Fruit fly (Drosophila melanogaster) whole organism, embryonic: Measurements from ENCODE around the gene CG42494.

ENCODE experiments used
- ATbp ChIP-seq: fragments of 200-800 bp; sonication (Bioruptor generic); optimal IDR thresholded peaks from 2 replicates; lab custom pipeline; 2017; ENCODE audit warnings: missing biosample characterization, mild to moderate bottlenecking, missing genetic modification characterization, missing genetic modification reagents
- BtbVII ChIP-seq: fragments of 200-800 bp; sonication (Bioruptor generic); optimal IDR thresholded peaks from 3 replicates; lab custom pipeline; 2017; ENCODE audit warnings: missing biosample characterization, mild to moderate bottlenecking, missing genetic modification characterization
- CG1024 ChIP-seq: fragments of 200-800 bp; sonication (Bioruptor generic); IDR thresholded peaks from 2 replicates; pipeline ENCODE4 v1.3.6; 2022; ENCODE audit warnings: missing biosample characterization, missing genetic modification characterization
- CG10267 ChIP-seq: fragments of 200-800 bp; sonication (Bioruptor generic); optimal IDR thresholded peaks from 2 replicates; lab custom pipeline; 2018; ENCODE audit warnings: missing biosample characterization, mild to moderate bottlenecking, missing genetic modification characterization, moderate library complexity
- CG11085 ChIP-seq: fragments of 200-800 bp; sonication (Bioruptor generic); IDR thresholded peaks from 2 replicates; pipeline ENCODE4 v1.3.6; 2022; ENCODE audit warnings: missing biosample characterization, missing genetic modification characterization
- CG11504 ChIP-seq: fragments of 200-800 bp; sonication (Bioruptor generic); optimal IDR thresholded peaks from 3 replicates; lab custom pipeline; 2019; ENCODE audit warnings: missing biosample characterization, mild to moderate bottlenecking, missing genetic modification characterization, moderate library complexity
- CG11560 ChIP-seq: fragments of 200-800 bp; sonication (Bioruptor generic); IDR thresholded peaks from 3 replicates; pipeline ENCODE4 v1.3.6; 2022; ENCODE audit warnings: missing biosample characterization, missing genetic modification characterization
- CG12236 ChIP-seq: fragments of 200-800 bp; sonication (Bioruptor generic); optimal IDR thresholded peaks from 2 replicates; lab custom pipeline; 2016; ENCODE audit warnings: missing biosample characterization, missing genetic modification characterization
- CG12299 ChIP-seq: fragments of 200-800 bp; sonication (Bioruptor generic); optimal IDR thresholded peaks from 2 replicates; lab custom pipeline; 2018; ENCODE audit warnings: missing biosample characterization, mild to moderate bottlenecking, missing genetic modification characterization
- CG17385 ChIP-seq: fragments of 200-800 bp; sonication (Bioruptor generic); optimal IDR thresholded peaks from 3 replicates; lab custom pipeline; 2018; ENCODE audit warnings: missing biosample characterization, mild to moderate bottlenecking, missing genetic modification characterization
- CG2120 ChIP-seq: fragments of 200-800 bp; sonication (Bioruptor generic); optimal IDR thresholded peaks from 3 replicates; lab custom pipeline; 2016; ENCODE audit warnings: missing biosample characterization, missing genetic modification characterization
- CG2678 ChIP-seq: fragments of 200-800 bp; sonication (Bioruptor generic); optimal IDR thresholded peaks from 3 replicates; lab custom pipeline; 2019; ENCODE audit warnings: missing biosample characterization, mild to moderate bottlenecking, missing genetic modification characterization, moderate library complexity
- CG30020 ChIP-seq: fragments of 200-800 bp; optimal IDR thresholded peaks from 2 replicates; lab custom pipeline; 2019; ENCODE audit warnings: missing biosample characterization, mild to moderate bottlenecking, missing genetic modification characterization, moderate library complexity
- CG31365 ChIP-seq: fragments of 200-800 bp; sonication (Bioruptor generic); optimal IDR thresholded peaks from 2 replicates; lab custom pipeline; 2018; ENCODE audit warnings: missing biosample characterization, mild to moderate bottlenecking, missing genetic modification characterization
- CG33557 ChIP-seq: fragments of 200-800 bp; sonication (Bioruptor generic); optimal IDR thresholded peaks from 2 replicates; lab custom pipeline; 2019; ENCODE audit warnings: missing biosample characterization, mild to moderate bottlenecking, missing genetic modification characterization, moderate library complexity
- CG4328 ChIP-seq: fragments of 200-800 bp; sonication (Bioruptor generic); optimal IDR thresholded peaks from 3 replicates; lab custom pipeline; 2017; ENCODE audit warnings: missing biosample characterization, missing genetic modification reagents, missing genetic modification characterization
- CG4404 ChIP-seq: fragments of 200-800 bp; sonication (Bioruptor generic); IDR thresholded peaks from 2 replicates; pipeline ENCODE4 v1.3.6; 2022; ENCODE audit warnings: missing biosample characterization, missing genetic modification characterization
- CG5953 ChIP-seq: fragments of 200-800 bp; sonication (Bioruptor generic); IDR thresholded peaks from 2 replicates; pipeline ENCODE4 v1.3.6; 2022; ENCODE audit warnings: missing biosample characterization, missing genetic modification characterization
- CG6791 ChIP-seq: fragments of 200-800 bp; sonication (Bioruptor generic); IDR thresholded peaks from 3 replicates; pipeline ENCODE4 v1.3.6; 2022; ENCODE audit warnings: missing biosample characterization, missing genetic modification characterization; ENCODE audit not compliant: partially characterized antibody
- CG9215 ChIP-seq: fragments of 200-800 bp; sonication (Bioruptor generic); IDR thresholded peaks from 2 replicates; pipeline ENCODE4 v1.3.6; 2022; ENCODE audit warnings: missing biosample characterization, missing genetic modification characterization
- CHES-1-like ChIP-seq: fragments of 200-800 bp; sonication (Bioruptor generic); optimal IDR thresholded peaks from 2 replicates; lab custom pipeline; 2016; ENCODE audit warnings: missing biosample characterization, missing genetic modification characterization
- D19A ChIP-seq: fragments of 200-800 bp; optimal IDR thresholded peaks from 3 replicates; lab custom pipeline; 2019; ENCODE audit warnings: missing biosample characterization, mild to moderate bottlenecking, missing genetic modification characterization, moderate library complexity
- Dip2 ChIP-seq: fragments of 200-800 bp; sonication (Bioruptor generic); IDR thresholded peaks from 2 replicates; pipeline ENCODE4 v1.3.6; 2022; ENCODE audit warnings: missing biosample characterization, missing genetic modification characterization
- Dp ChIP-seq: fragments of 200-800 bp; sonication (Bioruptor generic); optimal IDR thresholded peaks from 2 replicates; lab custom pipeline; 2018; ENCODE audit warnings: missing biosample characterization, mild to moderate bottlenecking, missing genetic modification characterization, moderate library complexity
- Fer3 ChIP-seq: fragments of 200-800 bp; sonication (Bioruptor generic); optimal IDR thresholded peaks from 2 replicates; lab custom pipeline; 2018; ENCODE audit warnings: missing biosample characterization, mild to moderate bottlenecking, missing genetic modification characterization, moderate library complexity
- Gsc ChIP-seq: fragments of 200-800 bp; sonication (Bioruptor generic); IDR thresholded peaks from 2 replicates; pipeline ENCODE4 v1.3.6; 2022; ENCODE audit warnings: missing biosample characterization, missing genetic modification characterization
- Hey ChIP-seq: fragments of 200-800 bp; sonication (Bioruptor generic); optimal IDR thresholded peaks from 3 replicates; lab custom pipeline; 2018; ENCODE audit warnings: missing biosample characterization, mild to moderate bottlenecking, missing genetic modification characterization
- Hmx ChIP-seq: fragments of 200-800 bp; sonication (Bioruptor generic); optimal IDR thresholded peaks from 2 replicates; lab custom pipeline; 2016; ENCODE audit warnings: missing biosample characterization, missing genetic modification characterization
- Myb ChIP-seq: fragments of 200-800 bp; sonication (Bioruptor generic); optimal IDR thresholded peaks from 2 replicates; lab custom pipeline; 2016; ENCODE audit warnings: missing biosample characterization, missing genetic modification characterization
- NC2α ChIP-seq: fragments of 200-800 bp; sonication (Bioruptor generic); optimal IDR thresholded peaks from 2 replicates; lab custom pipeline; 2016; ENCODE audit warnings: missing biosample characterization, missing genetic modification characterization
- NfI ChIP-seq: fragments of 200-800 bp; sonication (Bioruptor generic); optimal IDR thresholded peaks from 3 replicates; lab custom pipeline; 2018; ENCODE audit warnings: missing biosample characterization, mild to moderate bottlenecking, missing genetic modification characterization, moderate library complexity
- Oli ChIP-seq: fragments of 200-800 bp; sonication (Bioruptor generic); optimal IDR thresholded peaks from 2 replicates; lab custom pipeline; 2018; ENCODE audit warnings: missing biosample characterization, mild to moderate bottlenecking, missing genetic modification characterization, moderate library complexity
- Spps ChIP-seq: fragments of 200-800 bp; sonication (Bioruptor generic); optimal IDR thresholded peaks from 2 replicates; lab custom pipeline; 2018; ENCODE audit warnings: missing biosample characterization, mild to moderate bottlenecking, missing genetic modification characterization
- Tbp ChIP-seq: fragments of >200 bp; optimal IDR thresholded peaks from 2 replicates; lab custom pipeline; 2018; ENCODE audit warnings: missing biosample characterization, missing genetic modification characterization
- ara ChIP-seq: fragments of 200-800 bp; sonication (Bioruptor generic); IDR thresholded peaks from 2 replicates; pipeline ENCODE4 v1.3.6; 2022; ENCODE audit warnings: missing biosample characterization, missing genetic modification characterization
- ato ChIP-seq: fragments of 200-800 bp; sonication (Bioruptor generic); IDR thresholded peaks from 2 replicates; pipeline ENCODE4 v1.3.6; 2022; ENCODE audit warnings: missing biosample characterization, missing genetic modification characterization; ENCODE audit not compliant: partially characterized antibody
- cato ChIP-seq: fragments of 200-800 bp; sonication (Bioruptor generic); optimal IDR thresholded peaks from 2 replicates; lab custom pipeline; 2016; ENCODE audit warnings: missing biosample characterization, missing genetic modification characterization, borderline replicate concordance
- ems ChIP-seq: fragments of 200-800 bp; sonication (Bioruptor generic); optimal IDR thresholded peaks from 3 replicates; lab custom pipeline; 2016; ENCODE audit warnings: missing biosample characterization, missing genetic modification characterization
- fd64A ChIP-seq: fragments of 200-800 bp; sonication (Bioruptor generic); optimal IDR thresholded peaks from 3 replicates; lab custom pipeline; 2018; ENCODE audit warnings: missing biosample characterization, mild to moderate bottlenecking, missing genetic modification characterization
- gcm ChIP-seq: fragments of 200-800 bp; sonication (Bioruptor generic); optimal IDR thresholded peaks from 2 replicates; lab custom pipeline; 2019; ENCODE audit warnings: missing biosample characterization, mild to moderate bottlenecking, missing genetic modification characterization, moderate library complexity
- gro ChIP-seq: fragments of 200-800 bp; sonication (Bioruptor generic); optimal IDR thresholded peaks from 2 replicates; lab custom pipeline; 2016; ENCODE audit warnings: missing biosample characterization, missing genetic modification characterization
- hb ChIP-seq: fragments of 200-800 bp; sonication (Bioruptor generic); IDR thresholded peaks from 3 replicates; pipeline ENCODE4 v1.3.6; 2022; ENCODE audit warnings: missing biosample characterization, missing genetic modification characterization; ENCODE audit not compliant: partially characterized antibody
- inv ChIP-seq: fragments of 200-800 bp; sonication (Bioruptor generic); IDR thresholded peaks from 2 replicates; pipeline ENCODE4 v1.3.6; 2022; ENCODE audit warnings: missing biosample characterization, missing genetic modification characterization; ENCODE audit not compliant: partially characterized antibody
- kah ChIP-seq: fragments of 200-800 bp; sonication (Bioruptor generic); optimal IDR thresholded peaks from 2 replicates; lab custom pipeline; 2018; ENCODE audit warnings: missing biosample characterization, mild to moderate bottlenecking, missing genetic modification characterization
- kay ChIP-seq: fragments of 200-800 bp; sonication (Bioruptor generic); optimal IDR thresholded peaks from 2 replicates; lab custom pipeline; 2016; ENCODE audit warnings: missing biosample characterization, missing genetic modification characterization
- pan ChIP-seq, 4 experiments: fragments of >200 bp in 3 of 4; fragments of 200-800 bp in 1 of 4; sonication (Bioruptor generic) in 1 of 4; optimal IDR thresholded peaks in 3 of 4; IDR thresholded peaks in 1 of 4; 2 replicates each; pipeline versions ENCODE4 v1.3.6 to Lab custom; 2017 to 2022; ENCODE audit warnings: missing biosample characterization in 2 of 4, missing genetic modification characterization in 2 of 4, mixed read lengths in 1 of 4
- run ChIP-seq: fragments of 200-800 bp; sonication (Bioruptor generic); optimal IDR thresholded peaks from 3 replicates; lab custom pipeline; 2018; ENCODE audit warnings: missing biosample characterization, mild to moderate bottlenecking, missing genetic modification characterization
- tna ChIP-seq: fragments of 200-800 bp; sonication (Bioruptor generic); IDR thresholded peaks from 2 replicates; pipeline ENCODE4 v1.3.6; 2022; ENCODE audit warnings: missing biosample characterization, missing genetic modification characterization; ENCODE audit not compliant: partially characterized antibody
- twi ChIP-seq: fragments of 200-800 bp; optimal IDR thresholded peaks from 2 replicates; lab custom pipeline; 2019; ENCODE audit warnings: missing biosample characterization, mild to moderate bottlenecking, missing genetic modification characterization, moderate library complexity
- zen ChIP-seq: fragments of 200-800 bp; sonication (Bioruptor generic); optimal IDR thresholded peaks from 3 replicates; lab custom pipeline; 2018; ENCODE audit warnings: missing biosample characterization, mild to moderate bottlenecking, missing genetic modification characterization, moderate library complexity

CG42494 gene

DNA sequence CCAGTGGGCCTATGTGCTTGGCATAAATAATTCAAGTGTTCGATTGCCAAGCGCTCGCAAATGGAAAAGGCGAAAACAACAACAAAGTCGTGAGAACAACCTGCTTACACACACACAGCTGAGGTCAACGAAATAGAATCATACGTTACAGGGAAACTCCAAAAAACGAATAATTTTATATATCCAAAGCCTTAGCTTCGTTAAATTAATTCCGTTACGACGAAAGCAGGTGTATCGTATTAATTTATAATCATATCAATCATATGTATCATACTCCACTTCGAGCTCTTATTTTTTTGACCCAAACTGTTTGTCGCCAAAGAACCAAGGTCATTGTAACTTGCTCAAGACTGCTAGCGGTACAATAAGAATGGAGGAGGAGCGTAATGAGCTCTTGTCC, 4.7 kb upstream of the CG42494 start (continued):
- TF ChIP-seq Tbp (GFP tag; lab: Kevin White, UChicago) = no peak
- peak; percentile 29; the same call in 1 of the 2 replicates for TF ChIP-seq CG5953 (GFP tag; lab: Robert Waterston, UW)
- TF ChIP-seq CG12299 = peak; percentile 66
- TF ChIP-seq kay (GFP tag; lab: Kevin White, UChicago) = peak; percentile 74
- TF ChIP-seq gcm (GFP tag; lab: Kevin White, UChicago) = no peak
- TF ChIP-seq Spps (tag; lab: Kevin White, UChicago) = peak; percentile 86
- TF ChIP-seq NC2α (GFP tag; lab: Kevin White, UChicago) = peak; percentile 53
- TF ChIP-seq CG4404 (GFP tag; lab: Robert Waterston, UW) = peak; percentile 74
- TF ChIP-seq CG31365 (tag; lab: Kevin White, UChicago) = peak; percentile 72
- TF ChIP-seq Fer3 (tag; lab: Kevin White, UChicago) = peak; percentile 89
- TF ChIP-seq CG4328 (GFP tag; lab: Kevin White, UChicago) = peak; percentile 48
- TF ChIP-seq Dip2 (GFP tag; lab: Robert Waterston, UW) = no peak
- peak; percentile 81 for TF ChIP-seq CG9215 (GFP tag; lab: Robert Waterston, UW)
- TF ChIP-seq CG30020 = no peak
- no peak for TF ChIP-seq inv (GFP tag; lab: Robert Waterston, UW)
- TF ChIP-seq CG11560 (tag; lab: Robert Waterston, UW) = peak; percentile 70; the same call in 2 of the 3 replicates
- TF ChIP-seq ara (GFP tag; lab: Robert Waterston, UW) = peak; percentile 89
- peak; percentile 62 for TF ChIP-seq CG33557 (GFP tag; lab: Kevin White, UChicago)
- peak; percentile 57 for TF ChIP-seq CG12236
- TF ChIP-seq zen (tag; lab: Kevin White, UChicago) = peak; percentile 68
- peak; percentile 79 for TF ChIP-seq CG11085 (GFP tag; lab: Robert Waterston, UW)
- TF ChIP-seq ato (GFP tag; lab: Robert Waterston, UW) = no peak
- no peak for TF ChIP-seq Hey
- no peak for TF ChIP-seq tna
- peak; percentile 93 for TF ChIP-seq CG2678 (tag; lab: Kevin White, UChicago)
- TF ChIP-seq Hmx (GFP tag; lab: Kevin White, UChicago) = no peak
- peak; percentile 80 for TF ChIP-seq ATbp
- TF ChIP-seq fd64A (GFP tag; lab: Kevin White, UChicago) = peak; percentile 57
- peak; percentile 92 for TF ChIP-seq BtbVII (GFP tag; lab: Kevin White, UChicago)
- TF ChIP-seq CG10267 (tag; lab: Kevin White, UChicago) = peak; percentile 83
- no peak for TF ChIP-seq pan (optimal IDR thresholded peaks at IDR 0.05; lab: Kevin White, UChicago)
- peak in 1 of 2 experiments; percentile 92 for TF ChIP-seq pan (GFP tag; optimal IDR thresholded peaks at IDR 0.05 in 1 of 2, IDR thresholded peaks at IDR 0.05 in 1 of 2)
- TF ChIP-seq kah (GFP tag; lab: Kevin White, UChicago) = peak; percentile 80
- TF ChIP-seq CHES-1-like = peak; percentile 56
- no peak for TF ChIP-seq Dp (GFP tag; lab: Kevin White, UChicago)
- peak; percentile 88 for TF ChIP-seq ems (GFP tag; lab: Kevin White, UChicago)
- peak; percentile 82 for TF ChIP-seq CG17385 (GFP tag; lab: Kevin White, UChicago)
- no peak for TF ChIP-seq CG11504 (tag; lab: Kevin White, UChicago)
- peak; percentile 81 for TF ChIP-seq NfI (GFP tag; lab: Kevin White, UChicago)
- peak; percentile 56; the same call in 1 of the 2 replicates for TF ChIP-seq CG1024 (GFP tag; lab: Robert Waterston, UW)
- TF ChIP-seq Oli (tag; lab: Kevin White, UChicago) = peak; percentile 87
- TF ChIP-seq D19A (tag; lab: Kevin White, UChicago) = no peak
- no peak for TF ChIP-seq CG6791 (GFP tag; lab: Robert Waterston, UW)
- peak; percentile 63 for TF ChIP-seq run
- peak; percentile 45 for TF ChIP-seq cato (GFP tag; lab: Kevin White, UChicago)
- no peak for TF ChIP-seq hb (GFP tag; lab: Robert Waterston, UW)
- TF ChIP-seq gro = peak; percentile 94
- peak; percentile 87 for TF ChIP-seq CG2120 (GFP tag; lab: Kevin White, UChicago)
- peak; percentile 48 for TF ChIP-seq Myb (GFP tag; lab: Kevin White, UChicago)
- TF ChIP-seq Gsc (GFP tag; lab: Robert Waterston, UW) = peak; percentile 57; the same call in 1 of the 2 replicates
- no peak for TF ChIP-seq twi (tag; lab: Kevin White, UChicago)
